Worm (Caenorhabditis elegans) whole organism, late embryonic: ENCODE data around the gene H06I04.3.

Experiments
- F13H6.1 ChIP-seq: sonication (generic microtip); optimal IDR thresholded peaks from 2 replicates; lab custom pipeline; 2016; ENCODE audit warnings: missing genetic modification characterization, missing compliant biosample characterization
- K09A11.1 ChIP-seq: sonication (generic microtip); optimal IDR thresholded peaks from 2 replicates; lab custom pipeline; 2017; ENCODE audit warnings: antibody characterized with exemption, mild to moderate bottlenecking, missing genetic modification characterization, missing compliant biosample characterization; ENCODE audit not compliant: insufficient read depth
- ama-1 ChIP-seq: fragments of 150-350 bp; optimal IDR thresholded peaks from 2 replicates; lab custom pipeline; 2014
- ceh-19 ChIP-seq: fragments of 200-800 bp; sonication (Bioruptor generic); optimal IDR thresholded peaks from 2 replicates; lab custom pipeline; 2018; ENCODE audit warnings: mild to moderate bottlenecking, missing genetic modification characterization, missing compliant biosample characterization
- ceh-24 ChIP-seq: sonication (generic microtip); optimal IDR thresholded peaks from 2 replicates; lab custom pipeline; 2016; ENCODE audit warnings: mild to moderate bottlenecking, missing genetic modification characterization, missing compliant biosample characterization
- ceh-30 ChIP-seq: fragments of 150-350 bp; optimal IDR thresholded peaks from 2 replicates; lab custom pipeline; 2014; ENCODE audit warnings: missing biosample characterization, missing genetic modification characterization
- ceh-45 ChIP-seq: fragments of 200-800 bp; sonication (Bioruptor generic); IDR thresholded peaks from 2 replicates; pipeline ENCODE4 v1.3.6; 2022; ENCODE audit warnings: missing genetic modification reagents, missing genetic modification characterization, missing compliant biosample characterization
- ceh-9 ChIP-seq: sonication (generic microtip); optimal IDR thresholded peaks from 2 replicates; lab custom pipeline; 2016; ENCODE audit warnings: mild to moderate bottlenecking, missing genetic modification characterization, inconsistent platforms, missing compliant biosample characterization
- che-1 ChIP-seq: sonication (generic microtip); optimal IDR thresholded peaks from 2 replicates; lab custom pipeline; 2016; ENCODE audit warnings: mild to moderate bottlenecking, missing genetic modification characterization, missing compliant biosample characterization
- dmd-4 ChIP-seq: sonication (generic microtip); optimal IDR thresholded peaks from 2 replicates; lab custom pipeline; 2016; ENCODE audit warnings: borderline replicate concordance, missing genetic modification characterization, missing compliant biosample characterization
- dve-1 ChIP-seq: sonication (generic microtip); optimal IDR thresholded peaks from 2 replicates; lab custom pipeline; 2017; ENCODE audit warnings: antibody characterized with exemption, mild to moderate bottlenecking, missing genetic modification characterization, missing compliant biosample characterization
- elt-2 ChIP-seq: sonication (generic microtip); optimal IDR thresholded peaks from 2 replicates; lab custom pipeline; 2016; ENCODE audit warnings: missing genetic modification reagents, missing genetic modification characterization, missing compliant biosample characterization
- elt-4 ChIP-seq: sonication (generic microtip); optimal IDR thresholded peaks from 2 replicates; lab custom pipeline; 2016; ENCODE audit warnings: missing genetic modification characterization, missing compliant biosample characterization
- ets-4 ChIP-seq: sonication (generic microtip); optimal IDR thresholded peaks from 2 replicates; lab custom pipeline; 2016; ENCODE audit warnings: missing genetic modification characterization, missing compliant biosample characterization
- fkh-10 ChIP-seq: fragments of 150-350 bp; optimal IDR thresholded peaks from 2 replicates; lab custom pipeline; 2014; ENCODE audit warnings: missing biosample characterization, missing genetic modification reagents, missing genetic modification characterization
- gmeb-2 ChIP-seq: sonication (generic microtip); optimal IDR thresholded peaks from 2 replicates; lab custom pipeline; 2016; ENCODE audit warnings: missing genetic modification characterization, inconsistent platforms, missing compliant biosample characterization
- hlh-13 ChIP-seq: fragments of 200-800 bp; sonication (Bioruptor generic); optimal IDR thresholded peaks from 2 replicates; lab custom pipeline; 2018; ENCODE audit warnings: mild to moderate bottlenecking, missing genetic modification characterization, missing compliant biosample characterization
- hlh-30 ChIP-seq: sonication (generic microtip); optimal IDR thresholded peaks from 2 replicates; lab custom pipeline; 2017; ENCODE audit warnings: antibody characterized with exemption, missing genetic modification characterization, missing compliant biosample characterization; ENCODE audit not compliant: insufficient read depth
- lim-6 ChIP-seq: sonication (generic microtip); optimal IDR thresholded peaks from 2 replicates; lab custom pipeline; 2016; ENCODE audit warnings: missing genetic modification characterization, missing compliant biosample characterization
- lin-11 ChIP-seq: fragments of 200-800 bp; sonication (Bioruptor generic); optimal IDR thresholded peaks from 2 replicates; lab custom pipeline; 2018; ENCODE audit warnings: mild to moderate bottlenecking, missing genetic modification characterization, missing compliant biosample characterization
- mec-3 ChIP-seq: sonication (generic microtip); optimal IDR thresholded peaks from 2 replicates; lab custom pipeline; 2016; ENCODE audit warnings: borderline replicate concordance, missing genetic modification characterization, missing compliant biosample characterization
- nfya-1 ChIP-seq: sonication (generic microtip); optimal IDR thresholded peaks from 2 replicates; lab custom pipeline; 2017; ENCODE audit warnings: missing genetic modification characterization, mild to moderate bottlenecking, missing compliant biosample characterization, antibody characterized with exemption, moderate library complexity
- nhr-11 ChIP-seq: fragments of 150-350 bp; optimal IDR thresholded peaks from 2 replicates; lab custom pipeline; 2014; ENCODE audit warnings: missing biosample characterization, missing genetic modification characterization
- nhr-232 ChIP-seq: sonication (generic microtip); optimal IDR thresholded peaks from 2 replicates; lab custom pipeline; 2016; ENCODE audit warnings: missing genetic modification characterization, missing compliant biosample characterization
- npax-4 ChIP-seq: sonication (generic microtip); optimal IDR thresholded peaks from 2 replicates; lab custom pipeline; 2016; ENCODE audit warnings: missing genetic modification characterization, missing compliant biosample characterization
- odd-2 ChIP-seq: sonication (generic microtip); optimal IDR thresholded peaks from 2 replicates; lab custom pipeline; 2017; ENCODE audit warnings: antibody characterized with exemption, mild to moderate bottlenecking, missing genetic modification characterization, missing compliant biosample characterization
- pag-3 ChIP-seq: sonication (generic microtip); optimal IDR thresholded peaks from 2 replicates; lab custom pipeline; 2016; ENCODE audit warnings: missing compliant biosample characterization, missing genetic modification characterization, borderline replicate concordance
- pat-9 ChIP-seq: fragments of 200-800 bp; sonication (Bioruptor generic); optimal IDR thresholded peaks from 2 replicates; lab custom pipeline; 2018; ENCODE audit warnings: mild to moderate bottlenecking, missing genetic modification characterization, moderate library complexity, missing compliant biosample characterization
- pax-1 ChIP-seq: fragments of 150-350 bp; optimal IDR thresholded peaks from 2 replicates; lab custom pipeline; 2014; ENCODE audit warnings: missing biosample characterization, missing genetic modification characterization
- pha-2 ChIP-seq: sonication (generic microtip); optimal IDR thresholded peaks from 2 replicates; lab custom pipeline; 2017; ENCODE audit warnings: mild to moderate bottlenecking, missing genetic modification characterization, missing compliant biosample characterization
- pha-4 ChIP-seq: fragments of 150-350 bp; optimal IDR thresholded peaks from 2 replicates; lab custom pipeline; 2018; ENCODE audit warnings: missing biosample characterization, missing genetic modification reagents, missing genetic modification characterization
- pqm-1 ChIP-seq: sonication (generic microtip); optimal IDR thresholded peaks from 2 replicates; lab custom pipeline; 2016; ENCODE audit warnings: missing genetic modification characterization, missing compliant biosample characterization
- ref-2 ChIP-seq: sonication (generic microtip); optimal IDR thresholded peaks from 2 replicates; lab custom pipeline; 2016; ENCODE audit warnings: missing genetic modification characterization, missing compliant biosample characterization
- rnt-1 ChIP-seq: sonication (generic microtip); optimal IDR thresholded peaks from 2 replicates; lab custom pipeline; 2016; ENCODE audit warnings: missing genetic modification characterization, missing compliant biosample characterization
- sdc-2 ChIP-seq: sonication (generic microtip); optimal IDR thresholded peaks from 2 replicates; lab custom pipeline; 2016; ENCODE audit warnings: missing genotype, missing genetic modification characterization, missing compliant biosample characterization
- sox-2 ChIP-seq: fragments of 200-800 bp; sonication (Bioruptor generic); IDR thresholded peaks from 2 replicates; pipeline ENCODE4 v1.3.6; 2022; ENCODE audit warnings: missing genetic modification reagents, missing genetic modification characterization, missing compliant biosample characterization
- syd-9 ChIP-seq: sonication (generic microtip); optimal IDR thresholded peaks from 2 replicates; lab custom pipeline; 2016; ENCODE audit warnings: mild to moderate bottlenecking, missing genetic modification characterization, moderate library complexity, missing compliant biosample characterization
- unc-3 ChIP-seq, 2 experiments: fragments of 200-800 bp in 1 of 2; sonication (Bioruptor generic) in 1 of 2; sonication (generic microtip) in 1 of 2; conservative IDR thresholded peaks in 1 of 2; optimal IDR thresholded peaks in 1 of 2; 2 replicates each; pipeline versions ENCODE4 v1.3.6 to Lab custom; 2016 to 2022; ENCODE audit warnings: missing compliant biosample characterization in 2 of 2, missing genetic modification characterization in 2 of 2, missing genetic modification reagents in 1 of 2
- unc-55 ChIP-seq: sonication (generic microtip); optimal IDR thresholded peaks from 2 replicates; lab custom pipeline; 2017; ENCODE audit warnings: missing biosample characterization, missing genetic modification reagents, missing genetic modification characterization
- zip-5 ChIP-seq: sonication (generic microtip); optimal IDR thresholded peaks from 2 replicates; lab custom pipeline; 2016; ENCODE audit warnings: missing genetic modification characterization, missing compliant biosample characterization

Gene H06I04.3

ce11 chrIII:3103905-3104360, 33.6 kb downstream of the H06I04.3 start, which contains the start of gene Y53G8B.2:
Y53G8B.2 (minus strand) TSS chrIII:3103955.
- no peak for TF ChIP-seq ceh-24 (tag; lab: Kevin White, UChicago)
- TF ChIP-seq pag-3 (tag; lab: Kevin White, UChicago) = no peak
- no peak for TF ChIP-seq hlh-13
- TF ChIP-seq odd-2 (tag; lab: Kevin White, UChicago) = no peak
- no peak for TF ChIP-seq nhr-232
- TF ChIP-seq syd-9 (tag; lab: Kevin White, UChicago) = no peak
- TF ChIP-seq hlh-30 (tag; lab: Kevin White, UChicago) = no peak
- TF ChIP-seq ets-4 = no peak
- TF ChIP-seq pha-2 (tag; lab: Kevin White, UChicago) = no peak
- no peak for TF ChIP-seq ama-1
- no peak for TF ChIP-seq mec-3 (tag; lab: Kevin White, UChicago)
- TF ChIP-seq dmd-4 (tag; lab: Kevin White, UChicago) = no peak
- no peak for TF ChIP-seq F13H6.1

ce11 chrIII:3104536-3104935, 34.2 kb downstream of the H06I04.3 start:
- TF ChIP-seq ceh-30 (tag; lab: Kevin White, UChicago) (peak; percentile 97), pha-4 (tag; lab: Kevin White, UChicago) (no peak)

DNA sequence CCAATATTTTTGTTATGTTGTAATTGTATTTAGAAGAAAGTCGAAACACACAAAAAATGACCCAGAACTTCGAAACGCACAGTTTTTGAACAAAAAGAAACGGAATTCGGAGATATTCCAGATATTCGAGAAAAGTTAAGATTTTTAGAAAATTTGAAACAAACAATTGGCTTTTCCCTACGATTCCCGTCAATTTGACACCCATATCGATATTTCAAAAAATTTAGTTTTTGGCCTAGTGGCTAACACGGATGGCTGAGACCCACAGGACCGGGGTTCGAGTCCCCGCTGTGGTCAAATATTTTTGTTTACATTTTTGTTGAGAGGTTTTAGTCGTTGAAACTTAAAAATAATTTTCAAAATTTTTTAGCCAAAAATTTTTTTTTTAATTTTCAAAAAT, 34.9 kb downstream of the H06I04.3 start:
- TF ChIP-seq pat-9 (tag; lab: Kevin White, UChicago) (no peak), ceh-9 (tag; lab: Kevin White, UChicago) (no peak), nhr-232 (no peak)

DNA sequence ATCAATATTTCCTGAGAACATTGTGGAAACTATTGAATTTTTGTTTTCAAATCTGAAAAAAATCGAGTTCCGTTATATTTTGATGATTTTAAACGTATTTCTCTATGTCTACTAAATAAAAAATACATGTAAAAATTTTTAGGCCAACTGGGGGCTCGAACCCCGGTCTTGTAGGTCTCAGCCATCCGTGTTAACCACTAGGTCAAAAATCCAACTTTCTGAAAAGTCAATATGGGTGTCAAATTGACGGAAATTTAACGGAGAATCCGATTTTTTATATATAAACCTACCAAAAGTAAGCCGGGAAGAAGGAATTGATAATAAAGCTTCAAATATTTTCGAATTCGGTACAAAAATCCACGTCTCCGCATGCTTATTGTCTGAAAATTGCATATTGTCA, 36.0 kb downstream of the H06I04.3 start:
- TF ChIP-seq dmd-4 (tag; lab: Kevin White, UChicago) = no peak
- TF ChIP-seq pax-1 = no peak
- TF ChIP-seq dve-1 (tag; lab: Kevin White, UChicago) = no peak

ce11 chrIII:3107530-3107929, 37.2 kb downstream of the H06I04.3 start:
- TF ChIP-seq mec-3 (tag; lab: Kevin White, UChicago) (no peak), npax-4 (tag; lab: Kevin White, UChicago) (no peak), unc-55 (GFP tag; lab: Kevin White, UChicago) (no peak), hlh-13 (no peak), gmeb-2 (tag; lab: Kevin White, UChicago) (no peak), pag-3 (tag; lab: Kevin White, UChicago) (no peak), rnt-1 (no peak), ref-2 (tag; lab: Kevin White, UChicago) (no peak), sdc-2 (tag; lab: Kevin White, UChicago) (no peak), ceh-45 (GFP tag; lab: Robert Waterston, UW) (no peak), K09A11.1 (tag; lab: Kevin White, UChicago) (no peak), lim-6 (no peak), fkh-10 (GFP tag; lab: Kevin White, UChicago) (no peak), elt-4 (no peak), nfya-1 (tag; lab: Kevin White, UChicago) (no peak)

DNA sequence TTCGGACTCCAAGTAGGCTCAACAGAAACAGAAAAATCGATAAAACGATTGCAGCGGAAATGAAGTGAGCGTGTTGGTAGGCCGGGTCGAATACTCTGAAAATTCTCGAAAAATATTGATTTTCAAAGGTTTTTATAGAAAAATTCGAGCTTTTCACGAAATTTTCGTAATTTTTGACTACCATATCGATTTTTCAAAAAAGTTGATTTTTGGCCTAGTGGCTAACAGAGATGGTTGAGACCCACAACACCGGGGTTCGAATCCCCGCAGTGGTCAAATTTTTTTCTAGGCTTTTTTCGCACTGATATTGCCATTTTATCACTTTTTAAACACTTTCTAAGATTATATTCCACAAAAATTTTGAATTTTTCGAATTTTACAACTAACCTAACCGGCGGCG, 38.5 kb downstream of the H06I04.3 start:
- TF ChIP-seq elt-2 = no peak
- no peak for TF ChIP-seq nhr-11 (tag; lab: Kevin White, UChicago)
- no peak for TF ChIP-seq che-1 (tag; lab: Kevin White, UChicago)
- TF ChIP-seq F13H6.1 = no peak
- TF ChIP-seq ceh-19 = no peak
- no peak for TF ChIP-seq rnt-1
- TF ChIP-seq hlh-13 = no peak
- no peak for TF ChIP-seq nfya-1 (tag; lab: Kevin White, UChicago)
- TF ChIP-seq mec-3 (tag; lab: Kevin White, UChicago) = no peak
- no peak for TF ChIP-seq fkh-10 (GFP tag; lab: Kevin White, UChicago)
- TF ChIP-seq ama-1 = no peak
- TF ChIP-seq unc-3 (GFP tag; conservative IDR thresholded peaks at IDR 0.05; lab: Robert Waterston, UW) = no peak
- no peak for TF ChIP-seq unc-3 (tag; optimal IDR thresholded peaks at IDR 0.05; lab: Kevin White, UChicago)
- TF ChIP-seq lin-11 = no peak
- no peak for TF ChIP-seq K09A11.1 (tag; lab: Kevin White, UChicago)
- no peak for TF ChIP-seq sox-2 (GFP tag; lab: Robert Waterston, UW)
- TF ChIP-seq zip-5 (tag; lab: Kevin White, UChicago) = no peak
- no peak for TF ChIP-seq lim-6
- TF ChIP-seq pqm-1 = no peak
- TF ChIP-seq sdc-2 (tag; lab: Kevin White, UChicago) = no peak
